Worm (Caenorhabditis elegans) whole organism, L4 larva: ENCODE data around the gene sox-3.

ENCODE experiments used
- F44E2.7 ChIP-seq: fragments of 200-800 bp; sonication (Bioruptor generic); IDR thresholded peaks from 2 replicates; pipeline ENCODE4 v2.1.2; 2022; ENCODE audit warnings: missing genetic modification characterization, missing compliant biosample characterization
- T20F7.1 ChIP-seq: fragments of 200-800 bp; sonication (Bioruptor generic); optimal IDR thresholded peaks from 2 replicates; lab custom pipeline; 2018; ENCODE audit warnings: mild to moderate bottlenecking, missing genetic modification characterization, missing compliant biosample characterization
- ZK546.5 ChIP-seq, 2 experiments: sonication (generic microtip); optimal IDR thresholded peaks; 2 replicates each; lab custom pipeline; 2017; ENCODE audit warnings: missing biosample characterization in 2 of 2, missing genetic modification characterization in 2 of 2
- aha-1 ChIP-seq: fragments of 150-350 bp; peaks from one replicate; lab custom pipeline; 2014; ENCODE audit warnings: missing biosample characterization, missing genetic modification characterization
- arid-1 ChIP-seq: fragments of 200-800 bp; sonication (Bioruptor generic); conservative IDR thresholded peaks from 2 replicates; pipeline ENCODE4 v1.3.6; 2022; ENCODE audit warnings: missing genetic modification reagents, missing genetic modification characterization, missing compliant biosample characterization
- ceh-62 ChIP-seq: sonication (generic microtip); optimal IDR thresholded peaks from 2 replicates; lab custom pipeline; 2017; ENCODE audit warnings: missing biosample characterization, missing genetic modification characterization
- ces-1 ChIP-seq: fragments of 150-350 bp; sonication (generic microtip); optimal IDR thresholded peaks from 4 replicates; lab custom pipeline; 2014; ENCODE audit warnings: missing biosample characterization, missing genetic modification reagents, missing genetic modification characterization
- dpl-1 ChIP-seq: fragments of 150-350 bp; optimal IDR thresholded peaks from 2 replicates; lab custom pipeline; 2014; ENCODE audit warnings: missing biosample characterization, missing genetic modification reagents, missing genetic modification characterization
- fkh-10 ChIP-seq: fragments of 150-350 bp; optimal IDR thresholded peaks from 2 replicates; lab custom pipeline; 2014; ENCODE audit warnings: missing biosample characterization, missing genetic modification reagents, missing genetic modification characterization
- jun-1 ChIP-seq: fragments of 150-350 bp; optimal IDR thresholded peaks from 2 replicates; lab custom pipeline; 2014; ENCODE audit warnings: missing biosample characterization, missing genetic modification reagents, missing genetic modification characterization
- lin-1 ChIP-seq: fragments of 200-800 bp; sonication (Bioruptor generic); IDR thresholded peaks from 2 replicates; pipeline ENCODE4 v1.3.6; 2022; ENCODE audit warnings: missing genetic modification reagents, missing genetic modification characterization, missing compliant biosample characterization
- mdl-1 ChIP-seq, 2 experiments: fragments of 150-350 bp in 1 of 2; sonication (generic microtip) in 1 of 2; optimal IDR thresholded peaks; 2 replicates each; lab custom pipeline; 2014 to 2017; ENCODE audit warnings: missing biosample characterization in 2 of 2, missing genetic modification characterization in 2 of 2
- nhr-10 ChIP-seq: fragments of 150-350 bp; optimal IDR thresholded peaks from 2 replicates; lab custom pipeline; 2014; ENCODE audit warnings: missing biosample characterization, missing genetic modification characterization
- nhr-11 ChIP-seq: fragments of 150-350 bp; optimal IDR thresholded peaks from 2 replicates; lab custom pipeline; 2014; ENCODE audit warnings: missing biosample characterization, missing genetic modification characterization
- nhr-25 ChIP-seq: sonication (generic microtip); optimal IDR thresholded peaks from 2 replicates; lab custom pipeline; 2017; ENCODE audit warnings: missing genetic modification characterization, mild to moderate bottlenecking, missing compliant biosample characterization, antibody characterized with exemption, moderate library complexity, borderline replicate concordance; ENCODE audit not compliant: insufficient read depth
- nhr-28 ChIP-seq: fragments of 150-350 bp; optimal IDR thresholded peaks from 2 replicates; lab custom pipeline; 2014; ENCODE audit warnings: missing biosample characterization, missing genetic modification characterization
- nhr-42 ChIP-seq: fragments of 200-800 bp; sonication (Bioruptor generic); IDR thresholded peaks from 2 replicates; pipeline ENCODE4 v1.3.6; 2022; ENCODE audit warnings: missing genetic modification characterization, missing compliant biosample characterization
- nhr-77 ChIP-seq: fragments of 150-350 bp; optimal IDR thresholded peaks from 2 replicates; lab custom pipeline; 2014; ENCODE audit warnings: missing biosample characterization, missing genetic modification characterization
- rbr-2 ChIP-seq: sonication (generic microtip); optimal IDR thresholded peaks from 2 replicates; lab custom pipeline; 2016; ENCODE audit warnings: missing genotype, missing genetic modification characterization, missing compliant biosample characterization
- saeg-2 ChIP-seq: fragments of 200-800 bp; sonication (Bioruptor generic); IDR thresholded peaks from 2 replicates; pipeline ENCODE4 v1.3.6; 2022; ENCODE audit warnings: missing genetic modification reagents, missing genetic modification characterization, missing compliant biosample characterization
- snpc-1.2 ChIP-seq: fragments of 200-800 bp; sonication (Bioruptor generic); IDR thresholded peaks from 2 replicates; pipeline ENCODE4 v1.3.6; 2022; ENCODE audit warnings: missing genetic modification reagents, missing genetic modification characterization, missing compliant biosample characterization
- spr-3 ChIP-seq: fragments of 200-800 bp; sonication (Bioruptor generic); optimal IDR thresholded peaks from 2 replicates; lab custom pipeline; 2018; ENCODE audit warnings: mild to moderate bottlenecking, missing genetic modification characterization, missing compliant biosample characterization
- tag-97 ChIP-seq: fragments of 200-800 bp; sonication (Bioruptor generic); IDR thresholded peaks from 2 replicates; pipeline ENCODE4 v1.3.6; 2022; ENCODE audit warnings: missing genetic modification characterization, missing compliant biosample characterization
- unc-62 ChIP-seq, 3 experiments: fragments of 150-350 bp in 1 of 3; sonication (generic microtip); optimal IDR thresholded peaks in 2 of 3; peaks in 1 of 3; 1 replicate in 1 of 3; 2 replicates in 2 of 3; lab custom pipeline; 2014 to 2017; ENCODE audit warnings: missing biosample characterization in 3 of 3, missing genetic modification characterization in 3 of 3, missing genetic modification reagents in 3 of 3, missing genotype in 1 of 3
- vab-7 ChIP-seq: fragments of 200-800 bp; sonication (Bioruptor generic); IDR thresholded peaks from 2 replicates; pipeline ENCODE4 v1.3.6; 2022; ENCODE audit warnings: missing genetic modification reagents, missing genetic modification characterization, missing compliant biosample characterization
- zfp-2 ChIP-seq: sonication (generic microtip); optimal IDR thresholded peaks from 2 replicates; lab custom pipeline; 2016; ENCODE audit warnings: mild to moderate bottlenecking, missing genetic modification characterization, missing compliant biosample characterization
- ztf-11 ChIP-seq: fragments of 150-350 bp; optimal IDR thresholded peaks from 2 replicates; lab custom pipeline; 2014; ENCODE audit warnings: missing biosample characterization, missing genetic modification characterization

sox-3 gene

ce11 chrX:14674028-14674427 is 18.8 kb downstream of the sox-3 start, which contains the start of gene slt-1:
Gene slt-1 (plus strand): TSS chrX:14674328.
- TF ChIP-seq snpc-1.2 (GFP tag; lab: Robert Waterston, UW): no peak
- peak; percentile 33 for TF ChIP-seq nhr-11 (tag; lab: Kevin White, UChicago)
- TF ChIP-seq, all 104 proteins: peak for 1

ce11 chrX:14671300-14671699 is 21.5 kb downstream of the sox-3 start:
- TF ChIP-seq nhr-10 (tag; lab: Kevin White, UChicago) (no peak), jun-1 (tag; lab: Kevin White, UChicago) (no peak), unc-62 (GFP tag; optimal IDR thresholded peaks at IDR 0.05 in 1 of 2; lab: Kevin White, UChicago) (peak in 1 of 2 experiments; percentile 55), unc-62 (tag; optimal IDR thresholded peaks at IDR 0.05; lab: Kevin White, UChicago) (no peak), aha-1 (tag; lab: Kevin White, UChicago) (peak; percentile 87), nhr-77 (no peak), nhr-25 (tag; lab: Kevin White, UChicago) (no peak)

ce11 chrX:14664028-14664427 is 28.8 kb downstream of the sox-3 start, which contains the start of gene C26G2.2:
Gene C26G2.2 (plus strand): TSS chrX:14664328.
- TF ChIP-seq mdl-1 (tag; optimal IDR thresholded peaks at IDR 0.05; lab: Kevin White, UChicago) (no peak), unc-62 (GFP tag; optimal IDR thresholded peaks at IDR 0.05 in 1 of 2; lab: Kevin White, UChicago) (peak in 1 of 2 experiments; percentile 71), unc-62 (tag; optimal IDR thresholded peaks at IDR 0.05; lab: Kevin White, UChicago) (no peak)

- no peak for TF ChIP-seq vab-7 (GFP tag; lab: Robert Waterston, UW)
- TF ChIP-seq unc-62 (GFP tag; optimal IDR thresholded peaks at IDR 0.05 in 1 of 2; lab: Kevin White, UChicago): peak in 1 of 2 experiments; percentile 12
- TF ChIP-seq unc-62 (tag; optimal IDR thresholded peaks at IDR 0.05; lab: Kevin White, UChicago): no peak
- no peak for TF ChIP-seq T20F7.1 (GFP tag; lab: Kevin White, UChicago)
- TF ChIP-seq F44E2.7 (GFP tag; lab: Robert Waterston, UW): no peak
- TF ChIP-seq ztf-11: no peak
- TF ChIP-seq aha-1 (tag; lab: Kevin White, UChicago): no peak
- TF ChIP-seq tag-97: no peak
- TF ChIP-seq arid-1 (GFP tag; lab: Robert Waterston, UW): no peak
- TF ChIP-seq saeg-2 (GFP tag; lab: Robert Waterston, UW): no peak
- TF ChIP-seq, all 104 proteins: peak for 1
Observed at ce11 chrX:14662460-14662859, 30.3 kb downstream of the sox-3 start.

- TF ChIP-seq nhr-28 (tag; lab: Kevin White, UChicago): no peak
- no peak for TF ChIP-seq fkh-10 (GFP tag; lab: Kevin White, UChicago)
Observed at ce11 chrX:14661918-14662317, 30.9 kb downstream of the sox-3 start.

ce11 chrX:14659454-14659853 is 33.4 kb downstream of the sox-3 start:
- no peak for TF ChIP-seq lin-1 (GFP tag; lab: Robert Waterston, UW)
- no peak for TF ChIP-seq spr-3 (GFP tag; lab: Kevin White, UChicago)
- TF ChIP-seq zfp-2 (tag; lab: Kevin White, UChicago): no peak
- no peak for TF ChIP-seq ceh-62 (tag; lab: Kevin White, UChicago)

- no peak for TF ChIP-seq dpl-1 (GFP tag; lab: Kevin White, UChicago)
- TF ChIP-seq spr-3 (GFP tag; lab: Kevin White, UChicago): no peak
- TF ChIP-seq ZK546.5 (tag; optimal IDR thresholded peaks at IDR 0.05; lab: Kevin White, UChicago): no peak
- no peak for TF ChIP-seq ces-1 (GFP tag; lab: Kevin White, UChicago)
- TF ChIP-seq rbr-2 (tag; lab: Kevin White, UChicago): no peak
- TF ChIP-seq, all 104 proteins: peak for 0
Observed at ce11 chrX:14657445-14657844, 35.4 kb downstream of the sox-3 start.

ce11 chrX:14654668-14655067 is 38.1 kb downstream of the sox-3 start, which contains the start of gene syg-2:
Gene syg-2 (plus strand): TSS chrX:14654968.
- TF ChIP-seq unc-62 (GFP tag; optimal IDR thresholded peaks at IDR 0.05 in 1 of 2; lab: Kevin White, UChicago): peak in 1 of 2 experiments; percentile 89
- TF ChIP-seq unc-62 (tag; optimal IDR thresholded peaks at IDR 0.05; lab: Kevin White, UChicago): no peak
- TF ChIP-seq nhr-42 (GFP tag; lab: Robert Waterston, UW): no peak
